Worm (Caenorhabditis elegans) whole organism, L1 larva: ENCODE data around the gene Y23B4A.1.

Experiments
- C04F5.9 ChIP-seq: sonication (generic microtip); optimal IDR thresholded peaks from 2 replicates; lab custom pipeline; 2016; ENCODE audit warnings: missing genetic modification characterization, missing compliant biosample characterization
- fkh-10 ChIP-seq: sonication (generic microtip); optimal IDR thresholded peaks from 2 replicates; lab custom pipeline; 2017; ENCODE audit warnings: missing biosample characterization, missing genetic modification reagents, missing genetic modification characterization
- lin-13 ChIP-seq: fragments of 150-350 bp; optimal IDR thresholded peaks from 2 replicates; lab custom pipeline; 2014; ENCODE audit warnings: missing biosample characterization, missing genetic modification reagents, missing genetic modification characterization
- lsy-2 ChIP-seq, 2 experiments: fragments of 150-350 bp; optimal IDR thresholded peaks; 2 replicates each; lab custom pipeline; 2014; ENCODE audit warnings: missing biosample characterization in 2 of 2, missing genetic modification characterization in 2 of 2
- nhr-237 ChIP-seq: fragments of 150-350 bp; optimal IDR thresholded peaks from 2 replicates; lab custom pipeline; 2014; ENCODE audit warnings: missing biosample characterization, missing genetic modification characterization
- unc-62 ChIP-seq: fragments of 150-350 bp; optimal IDR thresholded peaks from 2 replicates; lab custom pipeline; 2014; ENCODE audit warnings: missing biosample characterization, missing genetic modification reagents, missing genetic modification characterization
- ztf-11 ChIP-seq, 2 experiments: sonication (generic microtip); optimal IDR thresholded peaks; 2 replicates each; lab custom pipeline; 2016 to 2017; ENCODE audit warnings: missing genetic modification characterization in 2 of 2, missing biosample characterization in 1 of 2, missing compliant biosample characterization in 1 of 2

DNA sequence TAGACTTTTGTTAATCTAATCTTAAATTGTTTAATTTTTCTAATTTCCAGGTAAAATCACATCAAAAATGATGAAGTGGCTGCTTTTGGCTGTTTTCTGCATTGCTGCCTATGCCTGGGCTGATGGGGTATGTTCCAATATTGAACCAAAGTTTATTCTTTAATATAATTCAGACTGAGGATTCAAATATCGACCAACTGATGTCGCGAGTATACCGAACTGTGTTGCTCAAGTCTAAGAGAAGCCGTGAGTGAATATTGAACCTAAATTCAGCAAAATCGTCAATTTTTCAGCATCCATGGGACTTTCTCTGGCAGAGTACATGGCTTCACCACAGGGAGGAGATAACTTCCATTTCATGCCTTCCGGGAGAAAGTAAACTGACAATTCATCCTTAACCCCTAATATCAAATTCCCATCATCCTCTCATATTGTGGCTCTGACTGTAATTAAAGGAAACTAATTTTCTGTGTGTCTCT, 12.5 kb downstream of the Y23B4A.1 start, which contains the start of gene nlp-49:
- TF ChIP-seq C04F5.9 (no peak), lsy-2 (tag; optimal IDR thresholded peaks at IDR 0.05; lab: Kevin White, UChicago) (no peak), ztf-11 (tag; optimal IDR thresholded peaks at IDR 0.05; lab: Kevin White, UChicago) (no peak), unc-62 (GFP tag; lab: Kevin White, UChicago) (no peak), lin-13 (GFP tag; lab: Kevin White, UChicago) (no peak), nhr-237 (tag; lab: Kevin White, UChicago) (no peak), fkh-10 (GFP tag; lab: Kevin White, UChicago) (no peak)
